Worm (Caenorhabditis elegans) whole organism, L3 larva: ENCODE measurements around the gene coa-4.

Experiments
- aly-2 ChIP-seq: fragments of 150-350 bp; optimal IDR thresholded peaks from 2 replicates; lab custom pipeline; 2014; ENCODE audit warnings: missing biosample characterization, missing genetic modification characterization
- ceh-28 ChIP-seq: fragments of 150-350 bp; optimal IDR thresholded peaks from 2 replicates; lab custom pipeline; 2014; ENCODE audit warnings: missing biosample characterization, missing genetic modification reagents, missing genetic modification characterization
- lin-39 ChIP-seq: fragments of 150-350 bp; optimal IDR thresholded peaks from 2 replicates; lab custom pipeline; 2018; ENCODE audit warnings: missing biosample characterization, missing genetic modification reagents, missing genetic modification characterization
- nhr-25 ChIP-seq: sonication (generic microtip); optimal IDR thresholded peaks from 2 replicates; lab custom pipeline; 2017; ENCODE audit warnings: missing biosample characterization, missing genetic modification characterization
- snpc-4 ChIP-seq: fragments of 150-350 bp; optimal IDR thresholded peaks from 2 replicates; lab custom pipeline; 2014; ENCODE audit warnings: missing biosample characterization, missing genetic modification characterization
- tbx-2 ChIP-seq: sonication (generic microtip); optimal IDR thresholded peaks from 2 replicates; lab custom pipeline; 2016; ENCODE audit warnings: mild to moderate bottlenecking, missing genetic modification characterization, missing compliant biosample characterization

DNA sequence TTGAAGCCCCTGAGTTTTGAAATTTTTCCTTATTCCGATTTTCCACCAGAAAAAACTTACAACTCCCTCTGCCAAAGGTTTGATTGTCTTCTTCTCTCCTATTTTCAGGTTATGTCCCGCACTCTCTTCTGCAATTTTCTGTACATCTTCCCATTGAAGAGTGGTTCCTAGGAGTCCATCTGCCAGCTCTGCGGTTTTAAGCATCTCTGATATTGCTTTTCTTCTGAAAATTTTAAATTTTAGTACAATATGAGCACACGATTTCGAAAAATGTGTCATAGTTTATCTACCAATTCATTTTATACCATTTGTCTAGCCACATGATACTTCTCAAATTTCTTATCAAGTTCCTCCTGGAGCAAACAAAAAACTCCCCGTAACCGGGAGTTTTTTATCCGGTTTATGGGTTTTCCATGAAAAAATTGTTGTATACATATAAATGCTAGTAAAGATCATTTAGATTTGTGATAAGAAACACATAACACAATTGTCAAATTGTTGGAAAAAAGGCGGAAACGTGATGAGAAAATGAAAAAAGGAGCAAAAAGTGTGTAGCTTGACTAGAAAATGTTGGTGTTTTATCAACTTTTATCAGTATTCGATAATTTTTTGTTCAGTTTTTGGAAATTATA, 24.4 kb downstream of the coa-4 start:
- TF ChIP-seq aly-2 (tag; lab: Kevin White, UChicago) (no peak), nhr-25 (no peak), lin-39 (tag; lab: Kevin White, UChicago) (no peak), ceh-28 (tag; lab: Kevin White, UChicago) (no peak), snpc-4 (no peak), tbx-2 (tag; lab: Kevin White, UChicago) (no peak)
